Worm (Caenorhabditis elegans) whole organism, young adult: Measurements from ENCODE around the gene T28A11.22.

Source experiments
- B0336.3 ChIP-seq: fragments of 200-800 bp; sonication (Bioruptor generic); IDR thresholded peaks from 2 replicates; pipeline ENCODE4 v1.3.6; 2022; ENCODE audit warnings: missing genetic modification characterization, missing compliant biosample characterization
- F22D6.2 ChIP-seq: sonication (generic microtip); optimal IDR thresholded peaks from 2 replicates; lab custom pipeline; 2016; ENCODE audit warnings: mild to moderate bottlenecking, missing genetic modification characterization, missing compliant biosample characterization
- F23B12.7 ChIP-seq: sonication (generic microtip); optimal IDR thresholded peaks from 2 replicates; lab custom pipeline; 2017; ENCODE audit warnings: missing genetic modification characterization, mild to moderate bottlenecking, missing compliant biosample characterization, antibody characterized with exemption, moderate library complexity; ENCODE audit not compliant: insufficient read depth
- F39B2.1 ChIP-seq: fragments of 200-800 bp; sonication (Bioruptor generic); IDR thresholded peaks from 2 replicates; pipeline ENCODE4 v1.3.6; 2022; ENCODE audit warnings: missing genetic modification reagents, missing genetic modification characterization, missing compliant biosample characterization
- aptf-2 ChIP-seq: fragments of 200-800 bp; sonication (Bioruptor generic); conservative IDR thresholded peaks from 2 replicates; pipeline ENCODE4 v1.3.6; 2022; ENCODE audit warnings: missing genetic modification reagents, missing genetic modification characterization, missing compliant biosample characterization
- cebp-2 ChIP-seq: fragments of 200-800 bp; sonication (Bioruptor generic); IDR thresholded peaks from 2 replicates; pipeline ENCODE4 v1.3.6; 2022; ENCODE audit warnings: missing genetic modification characterization, missing compliant biosample characterization
- ceh-79 ChIP-seq: sonication (generic microtip); optimal IDR thresholded peaks from 2 replicates; lab custom pipeline; 2017; ENCODE audit warnings: mild to moderate bottlenecking, missing genetic modification characterization, missing compliant biosample characterization
- die-1 ChIP-seq: sonication (generic microtip); optimal IDR thresholded peaks from 2 replicates; lab custom pipeline; 2016; ENCODE audit warnings: missing genotype, mild to moderate bottlenecking, missing genetic modification characterization, missing compliant biosample characterization
- dpl-1 ChIP-seq: fragments of 150-350 bp; optimal IDR thresholded peaks from 2 replicates; lab custom pipeline; 2014; ENCODE audit warnings: missing biosample characterization, missing genetic modification reagents, missing genetic modification characterization
- egl-18 ChIP-seq: fragments of 200-800 bp; sonication (Bioruptor generic); IDR thresholded peaks from 2 replicates; pipeline ENCODE4 v1.3.6; 2022; ENCODE audit warnings: missing genetic modification reagents, missing genetic modification characterization, missing compliant biosample characterization
- ets-4 ChIP-seq: fragments of 200-800 bp; sonication (Bioruptor generic); optimal IDR thresholded peaks from 2 replicates; lab custom pipeline; 2018; ENCODE audit warnings: mild to moderate bottlenecking, missing genetic modification characterization, missing compliant biosample characterization
- hrde-1 ChIP-seq: sonication (generic microtip); optimal IDR thresholded peaks from 2 replicates; lab custom pipeline; 2016; ENCODE audit warnings: missing genetic modification characterization, mild to moderate bottlenecking, missing compliant biosample characterization, moderate library complexity, missing genotype, missing genetic modification reagents, borderline replicate concordance
- lag-1 ChIP-seq: fragments of 200-800 bp; sonication (Bioruptor generic); IDR thresholded peaks from 2 replicates; pipeline ENCODE4 v1.3.6; 2022; ENCODE audit warnings: missing genetic modification reagents, missing genetic modification characterization, missing compliant biosample characterization
- lin-35 ChIP-seq, 3 experiments: fragments of 150-350 bp in 2 of 3; sonication (generic microtip) in 1 of 3; optimal IDR thresholded peaks; 2 replicates each; lab custom pipeline; 2014 to 2018; ENCODE audit warnings: missing biosample characterization in 3 of 3, missing genetic modification characterization in 3 of 3, missing genetic modification reagents in 3 of 3
- lin-40 ChIP-seq: sonication (generic microtip); optimal IDR thresholded peaks from 2 replicates; lab custom pipeline; 2016; ENCODE audit warnings: missing genetic modification characterization, mild to moderate bottlenecking, missing compliant biosample characterization, missing genotype, missing genetic modification reagents
- lsl-1 ChIP-seq: fragments of 200-800 bp; sonication (Bioruptor generic); optimal IDR thresholded peaks from 2 replicates; lab custom pipeline; 2018; ENCODE audit warnings: mild to moderate bottlenecking, missing genetic modification characterization, moderate library complexity, missing compliant biosample characterization
- madf-6 ChIP-seq: fragments of 200-800 bp; sonication (Bioruptor generic); IDR thresholded peaks from 2 replicates; pipeline ENCODE4 v1.3.6; 2022; ENCODE audit warnings: missing genetic modification reagents, missing genetic modification characterization, missing compliant biosample characterization
- madf-8 ChIP-seq: fragments of 200-800 bp; sonication (Bioruptor generic); conservative IDR thresholded peaks from 2 replicates; pipeline ENCODE4 v1.3.6; 2022; ENCODE audit warnings: missing genetic modification reagents, missing genetic modification characterization, missing compliant biosample characterization
- mcd-1 ChIP-seq: fragments of 200-800 bp; sonication (Bioruptor generic); IDR thresholded peaks from 2 replicates; pipeline ENCODE4 v1.3.6; 2022; ENCODE audit warnings: missing genetic modification reagents, missing genetic modification characterization, missing compliant biosample characterization
- mes-4 ChIP-seq: sonication (generic microtip); optimal IDR thresholded peaks from 2 replicates; lab custom pipeline; 2016; ENCODE audit warnings: missing genotype, missing genetic modification characterization, missing compliant biosample characterization
- nfyb-1 ChIP-seq: fragments of 200-800 bp; sonication (Bioruptor generic); IDR thresholded peaks from 2 replicates; pipeline ENCODE4 v1.3.6; 2022; ENCODE audit warnings: missing genetic modification reagents, missing genetic modification characterization, missing compliant biosample characterization
- nhr-27 ChIP-seq: fragments of 200-800 bp; sonication (Bioruptor generic); optimal IDR thresholded peaks from 2 replicates; lab custom pipeline; 2018; ENCODE audit warnings: mild to moderate bottlenecking, missing genetic modification characterization, moderate library complexity, missing compliant biosample characterization
- rcor-1 ChIP-seq: fragments of 200-800 bp; sonication (Bioruptor generic); IDR thresholded peaks from 2 replicates; pipeline ENCODE4 v1.3.6; 2022; ENCODE audit warnings: missing genetic modification reagents, missing genetic modification characterization, missing compliant biosample characterization
- repo-1 ChIP-seq: sonication (generic microtip); optimal IDR thresholded peaks from 2 replicates; lab custom pipeline; 2017; ENCODE audit warnings: mild to moderate bottlenecking, missing genetic modification characterization, missing compliant biosample characterization
- rpc-1 ChIP-seq, 2 experiments: fragments of 150-350 bp in 1 of 2; sonication (generic microtip) in 1 of 2; optimal IDR thresholded peaks; 2 replicates each; lab custom pipeline; 2014 to 2018; ENCODE audit warnings: missing biosample characterization in 1 of 2, missing genetic modification characterization in 1 of 2, missing genetic modification reagents in 1 of 2, missing genotype in 1 of 2
- sdz-38 ChIP-seq: sonication (generic microtip); optimal IDR thresholded peaks from 2 replicates; lab custom pipeline; 2016; ENCODE audit warnings: missing genotype, missing genetic modification characterization, missing compliant biosample characterization
- snpc-3.4 ChIP-seq: sonication (generic microtip); optimal IDR thresholded peaks from 2 replicates; lab custom pipeline; 2017; ENCODE audit warnings: missing genetic modification characterization, mild to moderate bottlenecking, missing compliant biosample characterization, antibody characterized with exemption, moderate library complexity, missing genotype, missing genetic modification reagents
- snpc-4 ChIP-seq, 5 experiments: fragments of 150-350 bp in 1 of 5; sonication (generic microtip) in 4 of 5; optimal IDR thresholded peaks; 2 replicates each; lab custom pipeline; 2014 to 2018; ENCODE audit warnings: missing genetic modification characterization in 5 of 5, missing biosample characterization in 3 of 5, antibody characterized with exemption in 2 of 5, mild to moderate bottlenecking in 2 of 5, missing compliant biosample characterization in 2 of 5, missing genotype in 2 of 5, moderate library complexity in 2 of 5, missing genetic modification reagents in 1 of 5
- tbp1 ChIP-seq: fragments of 200-800 bp; sonication (Bioruptor generic); optimal IDR thresholded peaks from 2 replicates; lab custom pipeline; 2018; ENCODE audit warnings: mild to moderate bottlenecking, missing genetic modification characterization, missing compliant biosample characterization
- tlf-1 ChIP-seq: fragments of 200-800 bp; sonication (Bioruptor generic); optimal IDR thresholded peaks from 2 replicates; lab custom pipeline; 2018; ENCODE audit warnings: mild to moderate bottlenecking, missing genetic modification characterization, missing compliant biosample characterization
- unc-130 ChIP-seq: sonication (generic microtip); optimal IDR thresholded peaks from 2 replicates; lab custom pipeline; 2016; ENCODE audit warnings: missing genetic modification reagents, missing genetic modification characterization, missing compliant biosample characterization
- xnd-1 ChIP-seq: sonication (generic microtip); optimal IDR thresholded peaks from 2 replicates; lab custom pipeline; 2016; ENCODE audit warnings: missing genotype, missing genetic modification reagents, missing genetic modification characterization, missing compliant biosample characterization
- zim-3 ChIP-seq: sonication (generic microtip); optimal IDR thresholded peaks from 2 replicates; lab custom pipeline; 2017; ENCODE audit warnings: mild to moderate bottlenecking, missing genetic modification characterization, moderate library complexity, missing compliant biosample characterization
- ztf-25 ChIP-seq: fragments of 200-800 bp; sonication (Bioruptor generic); IDR thresholded peaks from 2 replicates; pipeline ENCODE4 v1.3.6; 2022; ENCODE audit warnings: missing genetic modification reagents, missing genetic modification characterization, missing compliant biosample characterization
- ztf-26 ChIP-seq: sonication (generic microtip); optimal IDR thresholded peaks from 2 replicates; lab custom pipeline; 2017; ENCODE audit warnings: missing genetic modification characterization, missing compliant biosample characterization
- ztf-28 ChIP-seq: fragments of 200-800 bp; sonication (Bioruptor generic); IDR thresholded peaks from 2 replicates; pipeline ENCODE4 v1.3.6; 2022; ENCODE audit warnings: missing genetic modification reagents, missing genetic modification characterization, missing compliant biosample characterization

Gene T28A11.22

ce11 chrV:3267950-3268349 is 10.6 kb downstream of the T28A11.22 start, which contains the start of gene T28A11.18:
Gene T28A11.18 (minus strand): TSS chrV:3268050.
- TF ChIP-seq die-1 (no peak), madf-8 (GFP tag; lab: Robert Waterston, UW) (no peak), mes-4 (tag; lab: Kevin White, UChicago) (no peak), ztf-26 (no peak), ceh-79 (no peak), ets-4 (GFP tag; lab: Kevin White, UChicago) (no peak), tbp1 (no peak), egl-18 (GFP tag; lab: Robert Waterston, UW) (no peak), snpc-3.4 (tag; lab: Kevin White, UChicago) (no peak), aptf-2 (GFP tag; lab: Robert Waterston, UW) (no peak), ztf-28 (GFP tag; lab: Robert Waterston, UW) (no peak), tlf-1 (GFP tag; lab: Kevin White, UChicago) (no peak), lag-1 (GFP tag; lab: Robert Waterston, UW) (no peak), zim-3 (no peak), xnd-1 (tag; lab: Kevin White, UChicago) (no peak), rcor-1 (GFP tag; lab: Robert Waterston, UW) (no peak), lin-35 (GFP tag; optimal IDR thresholded peaks at IDR 0.05; lab: Kevin White, UChicago) (no peak), dpl-1 (GFP tag; lab: Kevin White, UChicago) (no peak), mcd-1 (GFP tag; lab: Robert Waterston, UW) (no peak), F39B2.1 (no peak)
- TF ChIP-seq, all 124 proteins: peak for 0

ce11 chrV:3269407-3269806 is 12.0 kb downstream of the T28A11.22 start, which contains the start of gene T28A11.19:
Gene T28A11.19 (minus strand): TSS chrV:3269514.
- TF ChIP-seq sdz-38 (tag; lab: Kevin White, UChicago), result no peak
- no peak for TF ChIP-seq lin-40 (tag; lab: Kevin White, UChicago)
- no peak for TF ChIP-seq F22D6.2
- no peak for TF ChIP-seq nfyb-1 (GFP tag; lab: Robert Waterston, UW)
- TF ChIP-seq rpc-1 (optimal IDR thresholded peaks at IDR 0.05; lab: Kevin White, UChicago), result no peak
- TF ChIP-seq rpc-1 (tag; optimal IDR thresholded peaks at IDR 0.05; lab: Kevin White, UChicago), result no peak
- TF ChIP-seq lag-1 (GFP tag; lab: Robert Waterston, UW), result no peak
- no peak for TF ChIP-seq lsl-1 (GFP tag; lab: Kevin White, UChicago)
- no peak for TF ChIP-seq F23B12.7
- TF ChIP-seq B0336.3, result no peak

DNA sequence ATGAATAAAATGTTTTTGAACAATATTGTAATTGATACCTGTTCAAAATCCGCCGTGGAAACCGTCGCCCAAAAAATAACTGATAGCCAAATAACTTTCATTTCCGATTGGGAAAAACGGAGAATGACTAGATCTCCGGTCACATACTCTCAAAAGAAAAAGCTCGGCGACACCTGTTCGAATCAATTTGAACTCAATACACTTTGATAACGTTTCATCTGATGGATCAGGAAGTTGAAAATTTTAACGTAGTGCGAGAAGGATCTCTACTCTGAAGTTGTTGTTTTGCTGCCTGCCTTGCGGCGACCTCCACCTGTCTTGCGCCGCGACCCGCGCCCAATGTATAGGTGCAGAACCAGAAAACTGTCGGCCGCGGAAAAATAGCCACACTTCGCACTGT is 15.8 kb downstream of the T28A11.22 start, which contains the start of gene T28A11.20:
TSS of gene T28A11.20 (minus strand) at position 101 of the 400 bp plus-strand sequence.
- TF ChIP-seq snpc-4 (GFP tag; optimal IDR thresholded peaks at IDR 0.05; lab: Kevin White, UChicago) (no peak), snpc-4 (tag; optimal IDR thresholded peaks at IDR 0.05; lab: Kevin White, UChicago) (no peak), mes-4 (tag; lab: Kevin White, UChicago) (no peak), nhr-27 (tag; lab: Kevin White, UChicago) (no peak), madf-6 (no peak), unc-130 (GFP tag; lab: Kevin White, UChicago) (no peak), rpc-1 (optimal IDR thresholded peaks at IDR 0.05; lab: Kevin White, UChicago) (no peak), rpc-1 (tag; optimal IDR thresholded peaks at IDR 0.05; lab: Kevin White, UChicago) (no peak), F23B12.7 (no peak), repo-1 (no peak), ets-4 (GFP tag; lab: Kevin White, UChicago) (no peak), ztf-25 (GFP tag; lab: Robert Waterston, UW) (no peak), hrde-1 (tag; lab: Kevin White, UChicago) (no peak), cebp-2 (no peak)
- TF ChIP-seq, all 124 proteins: peak for 0
